Worm (Caenorhabditis elegans): ENCODE data around the gene nlp-29.
A peak's percentile ranks its signal among the peaks of the same experiment; 100 is the strongest.

nlp-29 gene

ce11 chrV:3976964-3977363 is 7.3 kb upstream of the nlp-29 start, which contains the start of gene str-83:
Gene str-83 (plus strand): TSS chrV:3977264.
- TF ChIP-seq skn-1 (tag; optimal IDR thresholded peaks at IDR 0.05) (no peak), nhr-76 (tag; optimal IDR thresholded peaks at IDR 0.05) (no peak), egl-27 (tag; optimal IDR thresholded peaks at IDR 0.05) (no peak), tbx-2 (tag; optimal IDR thresholded peaks at IDR 0.05) (no peak), lsy-12 (tag; optimal IDR thresholded peaks at IDR 0.05) (no peak)

- no peak for TF ChIP-seq hmg-11 (tag; optimal IDR thresholded peaks at IDR 0.05)
- TF ChIP-seq nhr-25 (tag; optimal IDR thresholded peaks at IDR 0.05), result peak; percentile 54
These were observed 5.2 kb upstream of the nlp-29 start, which contains the start of gene nlp-34 for ce11 chrV:3979053-3979452. Gene nlp-34 (minus strand): TSS chrV:3979134.

- TF ChIP-seq tbx-2 (tag; optimal IDR thresholded peaks at IDR 0.05) (peak; percentile 3), nhr-43 (tag; optimal IDR thresholded peaks at IDR 0.05; ENCODE audit: poor library complexity, severe bottlenecking) (peak; percentile 55), nhr-77 (tag; optimal IDR thresholded peaks at IDR 0.05) (no peak), ceh-28 (tag; optimal IDR thresholded peaks at IDR 0.05) (peak; percentile 43), nhr-25 (tag; optimal IDR thresholded peaks at IDR 0.05) (peak; percentile 90), elt-3 (tag; optimal IDR thresholded peaks at IDR 0.05) (peak; percentile 54 to 94 (median 76)), nhr-23 (tag; optimal IDR thresholded peaks at IDR 0.05) (peak; percentile 65), fos-1 (tag; optimal IDR thresholded peaks at IDR 0.05) (no peak), mml-1 (tag; optimal IDR thresholded peaks at IDR 0.05) (no peak), elt-1 (tag; optimal IDR thresholded peaks at IDR 0.05) (peak; percentile 21), nfya-1 (tag; optimal IDR thresholded peaks at IDR 0.05; ENCODE audit: insufficient read depth) (no peak)
These were observed 4.4 kb upstream of the nlp-29 start, which contains the start of gene nlp-31 for ce11 chrV:3979819-3980218. Gene nlp-31 (plus strand): TSS chrV:3980055.

ce11 chrV:3980228-3980933 is 3.8 kb upstream of the nlp-29 start:
- no peak for TF ChIP-seq ceh-82 (tag; optimal IDR thresholded peaks at IDR 0.05)
- TF ChIP-seq nhr-23 (tag; optimal IDR thresholded peaks at IDR 0.05), result peak; percentile 75
- TF ChIP-seq nhr-25 (tag; optimal IDR thresholded peaks at IDR 0.05), result peak; percentile 51

- TF ChIP-seq ama-1 (optimal IDR thresholded peaks at IDR 0.05) (no peak), ztf-4 (tag; optimal IDR thresholded peaks at IDR 0.05) (no peak), zag-1 (tag; optimal IDR thresholded peaks at IDR 0.05) (no peak), nhr-77 (tag; optimal IDR thresholded peaks at IDR 0.05) (no peak), R02D3.7 (tag; optimal IDR thresholded peaks at IDR 0.05) (no peak), fkh-10 (GFP tag; optimal IDR thresholded peaks at IDR 0.05) (no peak), nhr-43 (tag; optimal IDR thresholded peaks at IDR 0.05; ENCODE audit: poor library complexity, severe bottlenecking) (no peak), skn-1 (tag; optimal IDR thresholded peaks at IDR 0.05) (no peak), mml-1 (tag; optimal IDR thresholded peaks at IDR 0.05) (no peak), aly-2 (tag; optimal IDR thresholded peaks at IDR 0.05) (no peak), nhr-67 (tag; optimal IDR thresholded peaks at IDR 0.05) (no peak), ceh-16 (tag; optimal IDR thresholded peaks at IDR 0.05) (no peak), mdl-1 (tag; optimal IDR thresholded peaks at IDR 0.05) (no peak), nfya-1 (tag; optimal IDR thresholded peaks at IDR 0.05; ENCODE audit: insufficient read depth) (no peak), tbx-2 (tag; optimal IDR thresholded peaks at IDR 0.05) (no peak), nhr-11 (tag; optimal IDR thresholded peaks at IDR 0.05) (no peak), lin-15B (tag; optimal IDR thresholded peaks at IDR 0.05) (no peak), ceh-28 (tag; optimal IDR thresholded peaks at IDR 0.05) (no peak)
These were observed 2.5 kb upstream of the nlp-29 start, which contains the start of gene nlp-30 for ce11 chrV:3981680-3982079. Gene nlp-30 (plus strand): TSS chrV:3981980.

- TF ChIP-seq ZK546.5 (tag; optimal IDR thresholded peaks at IDR 0.05) (no peak), fkh-10 (GFP tag; optimal IDR thresholded peaks at IDR 0.05) (no peak), skn-1 (tag; optimal IDR thresholded peaks at IDR 0.05) (no peak), lsy-12 (tag; optimal IDR thresholded peaks at IDR 0.05) (no peak), ceh-28 (tag; optimal IDR thresholded peaks at IDR 0.05) (no peak), lin-39 (tag; optimal IDR thresholded peaks at IDR 0.05) (no peak), fkh-2 (tag; optimal IDR thresholded peaks at IDR 0.05) (no peak), nhr-237 (tag; optimal IDR thresholded peaks at IDR 0.05) (no peak), daf-12 (tag; optimal IDR thresholded peaks at IDR 0.05) (no peak), lin-15B (tag; optimal IDR thresholded peaks at IDR 0.05) (no peak), pqm-1 (tag; optimal IDR thresholded peaks at IDR 0.05) (no peak), nhr-77 (tag; optimal IDR thresholded peaks at IDR 0.05) (no peak), ztf-11 (tag; optimal IDR thresholded peaks at IDR 0.05) (no peak)
These were observed 879 bp downstream of the nlp-29 start for ce11 chrV:3985104-3985503.

All from whole organism, L3 larva.